Worm (Caenorhabditis elegans): ENCODE data around the gene F54G2.1.

- TF ChIP-seq nfya-1 (tag; optimal IDR thresholded peaks at IDR 0.05; ENCODE audit: borderline replicate concordance, insufficient read depth) (no peak), lsy-27 (tag; optimal IDR thresholded peaks at IDR 0.05; ENCODE audit: borderline replicate concordance, insufficient read depth) (no peak), unc-130 (GFP tag; optimal IDR thresholded peaks at IDR 0.05) (no peak), nhr-90 (tag; optimal IDR thresholded peaks at IDR 0.05) (no peak), hlh-26 (GFP tag; conservative IDR thresholded peaks at IDR 0.05) (no peak), somi-1 (GFP tag; optimal IDR thresholded peaks at IDR 0.05) (no peak), let-607 (tag; optimal IDR thresholded peaks at IDR 0.05) (no peak), nhr-179 (tag; optimal IDR thresholded peaks at IDR 0.05) (no peak), mes-4 (tag; optimal IDR thresholded peaks at IDR 0.05) (no peak), snpc-4 (GFP tag; optimal IDR thresholded peaks at IDR 0.05) (no peak), snpc-4 (tag; optimal IDR thresholded peaks at IDR 0.05) (no peak), lin-35 (GFP tag; optimal IDR thresholded peaks at IDR 0.05) (no peak), unc-62 (GFP tag; optimal IDR thresholded peaks at IDR 0.05) (no peak), ama-1 (optimal IDR thresholded peaks at IDR 0.05) (no peak), ama-1 (GFP tag; optimal IDR thresholded peaks at IDR 0.05) (no peak), rpc-1 (optimal IDR thresholded peaks at IDR 0.05) (no peak), rpc-1 (tag; optimal IDR thresholded peaks at IDR 0.05) (no peak)
Measured at ce11 chrX:2674514-2674913, 10.3 kb upstream of the F54G2.1 start.
